Fruit fly (Drosophila melanogaster): ENCODE data around the gene side.

- TF ChIP-seq CG1620 (GFP tag; optimal IDR thresholded peaks at IDR 0.05) (no peak), CG7101 (tag; optimal IDR thresholded peaks at IDR 0.05) (no peak), tj (GFP tag; optimal IDR thresholded peaks at IDR 0.05) (no peak), CG12768 (GFP tag; optimal IDR thresholded peaks at IDR 0.05) (no peak), CG7045 (GFP tag; optimal IDR thresholded peaks at IDR 0.05) (no peak), toe (GFP tag; optimal IDR thresholded peaks at IDR 0.05) (no peak), CG14711 (tag; optimal IDR thresholded peaks at IDR 0.05) (no peak), Crg-1 (GFP tag; optimal IDR thresholded peaks at IDR 0.05) (no peak), bab1 (GFP tag; optimal IDR thresholded peaks at IDR 0.05) (no peak)
Observed at dm6 chr3R:27442483-27442979, 5.2 kb upstream of the side start.

Data from whole organism, adult.